Worm (Caenorhabditis elegans) whole organism, midembryonic: ENCODE data around the gene zip-3.

ENCODE experiments used
- T22C8.4 ChIP-seq: fragments of 200-800 bp; sonication (Bioruptor generic); IDR thresholded peaks from 2 replicates; pipeline ENCODE4 v1.3.6; 2022; ENCODE audit warnings: missing genetic modification characterization, missing compliant biosample characterization
- cog-1 ChIP-seq: sonication (generic microtip); optimal IDR thresholded peaks from 2 replicates; lab custom pipeline; 2016; ENCODE audit warnings: missing genetic modification characterization, missing compliant biosample characterization
- flt-1 ChIP-seq: fragments of 200-800 bp; sonication (Bioruptor generic); IDR thresholded peaks from 2 replicates; pipeline ENCODE4 v1.3.6; 2022; ENCODE audit warnings: missing genetic modification characterization, missing compliant biosample characterization
- klf-2 ChIP-seq: fragments of 200-800 bp; sonication (Bioruptor generic); conservative IDR thresholded peaks from 2 replicates; pipeline ENCODE4 v1.3.6; 2022; ENCODE audit warnings: missing genetic modification reagents, missing genetic modification characterization, missing compliant biosample characterization
- tab-1 ChIP-seq: fragments of 200-800 bp; sonication (Bioruptor generic); IDR thresholded peaks from 2 replicates; pipeline ENCODE4 v1.3.6; 2022; ENCODE audit warnings: missing genetic modification characterization, missing compliant biosample characterization
- ztf-23 ChIP-seq: fragments of 200-800 bp; sonication (Bioruptor generic); IDR thresholded peaks from 2 replicates; pipeline ENCODE4 v1.3.6; 2022; ENCODE audit warnings: missing genetic modification reagents, missing genetic modification characterization, missing compliant biosample characterization
- ztf-29 ChIP-seq: fragments of 200-800 bp; sonication (Bioruptor generic); IDR thresholded peaks from 2 replicates; pipeline ENCODE4 v1.3.6; 2022; ENCODE audit warnings: missing genetic modification reagents, missing genetic modification characterization, missing compliant biosample characterization

- no peak for TF ChIP-seq T22C8.4 (GFP tag; lab: Robert Waterston, UW)
- no peak for TF ChIP-seq flt-1 (GFP tag; lab: Robert Waterston, UW)
- no peak for TF ChIP-seq ztf-29 (GFP tag; lab: Robert Waterston, UW)
- TF ChIP-seq tab-1 (GFP tag; lab: Robert Waterston, UW), result no peak
- TF ChIP-seq klf-2, result no peak
- no peak for TF ChIP-seq ztf-23 (GFP tag; lab: Robert Waterston, UW)
- no peak for TF ChIP-seq cog-1
These were observed 5.3 kb downstream of the zip-3 start for ce11 chrII:13951986-13952385.
